Fruit fly (Drosophila melanogaster) S2 (cell line): Measurements from ENCODE around the gene CG34149.

ENCODE experiments used
- CG8478 ChIP-seq: fragments of >200 bp; optimal IDR thresholded peaks from 2 replicates; lab custom pipeline; 2018
- CTCF ChIP-seq, 2 experiments: fragments of >200 bp; optimal IDR thresholded peaks; 2 replicates each; lab custom pipeline; 2018

dm6 chr3R:22367126-22368076, 12.5 kb upstream of the CG34149 start, which contains the start of the genes Polr3F and PyK:
- TF ChIP-seq CG8478: no peak
- no peak for TF ChIP-seq CTCF (optimal IDR thresholded peaks at IDR 0.05; lab: Kevin White, UChicago)
